Worm (Caenorhabditis elegans) whole organism, late embryonic: Measurements from ENCODE around the gene F17H10.4.

Source experiments
- ama-1 ChIP-seq: fragments of 150-350 bp; optimal IDR thresholded peaks from 2 replicates; lab custom pipeline; 2014
- elt-2 ChIP-seq: sonication (generic microtip); optimal IDR thresholded peaks from 2 replicates; lab custom pipeline; 2016; ENCODE audit warnings: missing genetic modification reagents, missing genetic modification characterization, missing compliant biosample characterization
- hlh-15 ChIP-seq: sonication (generic microtip); optimal IDR thresholded peaks from 2 replicates; lab custom pipeline; 2016; ENCODE audit warnings: missing genetic modification characterization, missing compliant biosample characterization
- mec-3 ChIP-seq: sonication (generic microtip); optimal IDR thresholded peaks from 2 replicates; lab custom pipeline; 2016; ENCODE audit warnings: borderline replicate concordance, missing genetic modification characterization, missing compliant biosample characterization
- pha-4 ChIP-seq: fragments of 150-350 bp; optimal IDR thresholded peaks from 2 replicates; lab custom pipeline; 2018; ENCODE audit warnings: missing biosample characterization, missing genetic modification reagents, missing genetic modification characterization
- sdc-2 ChIP-seq: sonication (generic microtip); optimal IDR thresholded peaks from 2 replicates; lab custom pipeline; 2016; ENCODE audit warnings: missing genotype, missing genetic modification characterization, missing compliant biosample characterization
- syd-9 ChIP-seq: sonication (generic microtip); optimal IDR thresholded peaks from 2 replicates; lab custom pipeline; 2016; ENCODE audit warnings: mild to moderate bottlenecking, missing genetic modification characterization, moderate library complexity, missing compliant biosample characterization
- unc-86 ChIP-seq: sonication (generic microtip); optimal IDR thresholded peaks from 2 replicates; lab custom pipeline; 2016; ENCODE audit warnings: missing genetic modification characterization, missing compliant biosample characterization

DNA sequence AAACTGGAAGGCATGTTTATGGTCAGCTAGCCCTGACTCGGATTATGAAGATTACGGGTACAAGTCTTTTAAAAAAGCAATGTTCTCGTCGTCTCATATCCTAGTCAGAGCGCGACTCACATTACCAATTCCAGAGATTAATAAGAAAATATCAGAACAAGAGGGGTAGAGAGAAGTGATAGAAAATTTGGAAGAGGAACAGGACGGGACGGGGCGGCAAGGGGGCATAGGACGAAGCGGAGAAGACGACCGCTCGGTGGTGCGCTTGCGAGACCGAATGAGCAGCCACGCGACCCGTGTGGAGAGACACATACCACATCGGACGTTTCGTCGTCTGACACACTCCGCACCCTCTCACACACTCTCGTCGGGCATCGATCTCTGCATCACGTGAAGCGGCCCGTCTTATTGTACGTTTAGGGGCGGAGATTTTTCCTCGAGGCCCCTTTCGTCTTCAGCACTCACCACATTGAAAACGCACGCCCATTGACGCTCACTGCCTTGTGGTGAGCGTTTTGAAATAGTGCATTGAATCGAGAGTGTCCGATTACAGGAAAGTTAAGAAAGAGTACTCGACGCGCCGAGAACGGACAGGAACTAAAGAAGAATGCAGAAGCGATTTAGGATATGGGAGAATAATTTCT is 18.8 kb upstream of the F17H10.4 start:
- TF ChIP-seq ama-1 (lab: Kevin White, UChicago) = peak; percentile 95
- TF ChIP-seq syd-9 (tag; lab: Kevin White, UChicago) = peak; percentile 80
- TF ChIP-seq unc-86 (tag; lab: Kevin White, UChicago) = no peak
- peak; percentile 77 for TF ChIP-seq sdc-2 (tag; lab: Kevin White, UChicago)
- no peak for TF ChIP-seq elt-2 (tag; lab: Kevin White, UChicago)
- TF ChIP-seq hlh-15 (tag; lab: Kevin White, UChicago) = no peak
- TF ChIP-seq mec-3 (tag; lab: Kevin White, UChicago) = no peak
- TF ChIP-seq pha-4 (tag; lab: Kevin White, UChicago) = no peak
